Worm (Caenorhabditis elegans) whole organism, L4 larva: Measurements from ENCODE around the gene F43G6.8.

Experiments used
- T20F7.1 ChIP-seq: fragments of 200-800 bp; sonication (Bioruptor generic); optimal IDR thresholded peaks from 2 replicates; lab custom pipeline; 2018; ENCODE audit warnings: mild to moderate bottlenecking, missing genetic modification characterization, missing compliant biosample characterization
- fkh-10 ChIP-seq: fragments of 150-350 bp; optimal IDR thresholded peaks from 2 replicates; lab custom pipeline; 2014; ENCODE audit warnings: missing biosample characterization, missing genetic modification reagents, missing genetic modification characterization
- nhr-102 ChIP-seq: sonication (generic microtip); optimal IDR thresholded peaks from 2 replicates; lab custom pipeline; 2016; ENCODE audit warnings: mild to moderate bottlenecking, missing genetic modification characterization, moderate library complexity, missing compliant biosample characterization
- pha-4 ChIP-seq, 2 experiments: fragments of 150-350 bp in 1 of 2; fragments of 200-800 bp in 1 of 2; sonication (Bioruptor generic) in 1 of 2; IDR thresholded peaks in 1 of 2; optimal IDR thresholded peaks in 1 of 2; 2 replicates each; pipeline versions ENCODE4 v1.3.6 to Lab custom; 2014 to 2022; ENCODE audit warnings: missing genetic modification characterization in 2 of 2, missing genetic modification reagents in 2 of 2, missing biosample characterization in 1 of 2, missing compliant biosample characterization in 1 of 2
- set-16 ChIP-seq: fragments of 200-800 bp; sonication (Bioruptor generic); IDR thresholded peaks from 2 replicates; pipeline ENCODE4 v1.3.6; 2022; ENCODE audit warnings: missing genetic modification reagents, missing genetic modification characterization, missing compliant biosample characterization
- spr-3 ChIP-seq: fragments of 200-800 bp; sonication (Bioruptor generic); optimal IDR thresholded peaks from 2 replicates; lab custom pipeline; 2018; ENCODE audit warnings: mild to moderate bottlenecking, missing genetic modification characterization, missing compliant biosample characterization

The F43G6.8 gene

ce11 chrII:11765506-11766152, 48.3 kb downstream of the F43G6.8 start:
- peak; percentile 97 for TF ChIP-seq set-16 (GFP tag; lab: Robert Waterston, UW)
- no peak for TF ChIP-seq T20F7.1 (GFP tag; lab: Kevin White, UChicago)
- TF ChIP-seq spr-3 (GFP tag; lab: Kevin White, UChicago): no peak
- peak; percentile 98; the same call in 1 of the 2 replicates for TF ChIP-seq pha-4 (GFP tag; IDR thresholded peaks at IDR 0.05; lab: Robert Waterston, UW)
- no peak for TF ChIP-seq pha-4 (tag; optimal IDR thresholded peaks at IDR 0.05; lab: Kevin White, UChicago)
- no peak for TF ChIP-seq nhr-102 (tag; lab: Kevin White, UChicago)
- no peak for TF ChIP-seq fkh-10
